Fruit fly (Drosophila melanogaster): ENCODE results near the gene kmg.

Gene kmg

dm6 chr2L:13158510-13158909 is 1.8 kb upstream of the kmg start, which contains the start of gene Pk34A:
TSS of gene Pk34A (plus strand) at chr2L:13158810.
- TF ChIP-seq Crg-1 (GFP tag; optimal IDR thresholded peaks at IDR 0.05) (no peak), tj (GFP tag; optimal IDR thresholded peaks at IDR 0.05) (no peak), CG33017 (tag; optimal IDR thresholded peaks at IDR 0.05) (no peak), bab1 (GFP tag; optimal IDR thresholded peaks at IDR 0.05) (no peak), toe (GFP tag; optimal IDR thresholded peaks at IDR 0.05) (no peak), CG11617 (GFP tag; optimal IDR thresholded peaks at IDR 0.05) (no peak), CG7101 (tag; optimal IDR thresholded peaks at IDR 0.05) (no peak), pad (GFP tag; optimal IDR thresholded peaks at IDR 0.05) (no peak), CG14711 (tag; optimal IDR thresholded peaks at IDR 0.05) (no peak), cic (GFP tag; optimal IDR thresholded peaks at IDR 0.05) (no peak), CG5204 (GFP tag; optimal IDR thresholded peaks at IDR 0.05) (no peak), CG7045 (GFP tag; optimal IDR thresholded peaks at IDR 0.05) (no peak), CG12768 (GFP tag; optimal IDR thresholded peaks at IDR 0.05) (no peak), Mnt (GFP tag; optimal IDR thresholded peaks at IDR 0.05) (no peak), Hr96 (GFP tag; optimal IDR thresholded peaks at IDR 0.05) (no peak), kay (GFP tag; ENCODE audit: borderline replicate concordance) (no peak), ovo (GFP tag; optimal IDR thresholded peaks at IDR 0.05) (no peak)

DNA sequence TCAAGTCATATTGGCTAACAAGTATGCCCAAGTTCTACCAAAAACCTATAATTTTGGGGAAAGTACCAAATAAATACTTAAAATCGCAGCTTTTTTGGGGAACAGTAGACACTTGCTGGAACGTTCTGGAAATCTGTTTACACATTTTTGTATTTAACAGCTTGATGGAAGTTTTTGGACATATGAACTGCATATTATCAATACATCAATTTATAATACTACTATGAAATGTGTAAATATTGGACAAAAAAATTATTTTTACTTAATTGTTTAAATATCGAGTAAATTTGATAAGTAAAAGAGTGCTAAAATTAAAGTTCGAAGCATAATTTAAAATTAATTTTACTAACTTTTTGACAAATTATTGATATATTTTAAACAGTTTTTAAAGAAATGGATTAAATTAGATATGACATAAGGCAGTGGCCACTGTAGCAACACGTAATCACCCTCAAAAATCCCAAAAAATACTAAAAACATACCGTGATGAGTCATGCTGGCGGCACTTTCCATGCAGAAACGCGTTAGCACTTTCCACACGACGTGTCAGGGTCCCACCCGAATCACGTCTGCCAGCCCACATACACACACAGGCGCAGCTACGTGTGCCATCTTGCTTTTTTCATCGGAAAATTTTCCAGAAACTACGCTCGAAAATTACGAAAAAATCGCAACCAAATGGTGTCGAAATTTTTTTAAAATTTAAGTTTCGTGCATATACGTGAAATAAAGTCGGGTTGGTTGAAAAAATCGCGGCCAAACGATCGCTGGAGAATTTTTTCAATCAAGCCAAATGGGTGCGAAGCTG is 4.9 kb downstream of the kmg start, which contains the start of gene Sirt1:
Gene Sirt1, plus strand, starts transcription at position 571 of the 808 bp plus-strand sequence.
- TF ChIP-seq CG1620 (GFP tag; optimal IDR thresholded peaks at IDR 0.05): peak; percentile 46
- TF ChIP-seq Clk (GFP tag; optimal IDR thresholded peaks at IDR 0.05): no peak
- TF ChIP-seq CG33017 (tag; optimal IDR thresholded peaks at IDR 0.05): peak; percentile 73
- TF ChIP-seq ovo (GFP tag; optimal IDR thresholded peaks at IDR 0.05): peak; percentile 55
- peak; percentile 99 for TF ChIP-seq kay (GFP tag; ENCODE audit: borderline replicate concordance)
- TF ChIP-seq pad (GFP tag; optimal IDR thresholded peaks at IDR 0.05): peak; percentile 76
- peak; percentile 79 for TF ChIP-seq CG7045 (GFP tag; optimal IDR thresholded peaks at IDR 0.05)
- TF ChIP-seq CG7101 (tag; optimal IDR thresholded peaks at IDR 0.05): peak; percentile 86
- TF ChIP-seq CG14711 (tag; optimal IDR thresholded peaks at IDR 0.05): peak; percentile 79
- no peak for TF ChIP-seq Hr96 (GFP tag; optimal IDR thresholded peaks at IDR 0.05)
- peak; percentile 88 for TF ChIP-seq cic (GFP tag; optimal IDR thresholded peaks at IDR 0.05)
- TF ChIP-seq CG5204 (GFP tag; optimal IDR thresholded peaks at IDR 0.05): no peak
- TF ChIP-seq toe (GFP tag; optimal IDR thresholded peaks at IDR 0.05): no peak
- TF ChIP-seq tj (GFP tag; optimal IDR thresholded peaks at IDR 0.05): no peak
- TF ChIP-seq bab1 (GFP tag; optimal IDR thresholded peaks at IDR 0.05): peak; percentile 43
- peak; percentile 82 for TF ChIP-seq Mnt (GFP tag; optimal IDR thresholded peaks at IDR 0.05)
- peak; percentile 78 for TF ChIP-seq CG12768 (GFP tag; optimal IDR thresholded peaks at IDR 0.05)
- TF ChIP-seq cnc (optimal IDR thresholded peaks at IDR 0.05): peak in 1 of 2 experiments; percentile 12
- TF ChIP-seq Crg-1 (GFP tag; optimal IDR thresholded peaks at IDR 0.05): peak; percentile 23
- TF ChIP-seq CG11617 (GFP tag; optimal IDR thresholded peaks at IDR 0.05): peak; percentile 85

- no peak for TF ChIP-seq Clk (GFP tag; optimal IDR thresholded peaks at IDR 0.05)
- TF ChIP-seq CG1620 (GFP tag; optimal IDR thresholded peaks at IDR 0.05): no peak
- TF ChIP-seq CG33017 (tag; optimal IDR thresholded peaks at IDR 0.05): no peak
- no peak for TF ChIP-seq Hr96 (GFP tag; optimal IDR thresholded peaks at IDR 0.05)
- peak; percentile 37 for TF ChIP-seq Mnt (GFP tag; optimal IDR thresholded peaks at IDR 0.05)
- no peak for TF ChIP-seq CG14711 (tag; optimal IDR thresholded peaks at IDR 0.05)
- TF ChIP-seq CG7101 (tag; optimal IDR thresholded peaks at IDR 0.05): no peak
- TF ChIP-seq cnc (optimal IDR thresholded peaks at IDR 0.05): no peak
- TF ChIP-seq CG7045 (GFP tag; optimal IDR thresholded peaks at IDR 0.05): no peak
- TF ChIP-seq bab1 (GFP tag; optimal IDR thresholded peaks at IDR 0.05): no peak
- no peak for TF ChIP-seq CG11617 (GFP tag; optimal IDR thresholded peaks at IDR 0.05)
- TF ChIP-seq tj (GFP tag; optimal IDR thresholded peaks at IDR 0.05): peak; percentile 88
- TF ChIP-seq pad (GFP tag; optimal IDR thresholded peaks at IDR 0.05): no peak
- TF ChIP-seq Crg-1 (GFP tag; optimal IDR thresholded peaks at IDR 0.05): no peak
- no peak for TF ChIP-seq ovo (GFP tag; optimal IDR thresholded peaks at IDR 0.05)
- TF ChIP-seq cic (GFP tag; optimal IDR thresholded peaks at IDR 0.05): peak; percentile 60
- no peak for TF ChIP-seq CG12768 (GFP tag; optimal IDR thresholded peaks at IDR 0.05)
- no peak for TF ChIP-seq toe (GFP tag; optimal IDR thresholded peaks at IDR 0.05)
- TF ChIP-seq CG5204 (GFP tag; optimal IDR thresholded peaks at IDR 0.05): no peak
- no peak for TF ChIP-seq kay (GFP tag; ENCODE audit: borderline replicate concordance)
Measured at dm6 chr2L:13165802-13166347, 5.5 kb downstream of the kmg start, which contains the start of gene DnaJ-H. TSS of gene DnaJ-H (minus strand) at chr2L:13166072.

DNA sequence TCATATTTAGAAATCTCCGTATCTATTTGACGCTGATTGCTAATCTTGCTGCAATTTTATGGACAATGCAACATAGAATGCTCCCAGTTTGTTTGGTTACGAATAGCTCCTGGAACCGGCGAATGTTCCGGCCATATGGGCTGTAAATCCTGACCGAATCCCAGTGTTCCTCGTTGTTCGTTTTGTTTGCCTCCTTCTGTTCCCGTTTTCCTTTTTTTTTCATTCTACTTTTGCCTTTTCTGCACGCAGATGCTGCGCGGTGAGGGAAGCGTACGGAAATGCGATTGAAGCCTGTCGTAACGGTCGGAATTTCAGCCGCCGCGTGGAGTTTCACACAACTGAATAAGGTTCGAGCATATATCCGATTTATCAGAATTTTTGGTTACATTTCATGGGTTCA is 15.8 kb downstream of the kmg start, which contains the start of gene CG43925:
Gene CG43925, plus strand, starts transcription at position 301 of the 400 bp plus-strand sequence.
- TF ChIP-seq CG7045 (GFP tag; optimal IDR thresholded peaks at IDR 0.05): no peak
- TF ChIP-seq Clk (GFP tag; optimal IDR thresholded peaks at IDR 0.05): no peak
- no peak for TF ChIP-seq CG14711 (tag; optimal IDR thresholded peaks at IDR 0.05)
- no peak for TF ChIP-seq bab1 (GFP tag; optimal IDR thresholded peaks at IDR 0.05)
- TF ChIP-seq Hr96 (GFP tag; optimal IDR thresholded peaks at IDR 0.05): no peak
- TF ChIP-seq tj (GFP tag; optimal IDR thresholded peaks at IDR 0.05): no peak
- TF ChIP-seq CG7101 (tag; optimal IDR thresholded peaks at IDR 0.05): no peak
- no peak for TF ChIP-seq CG12768 (GFP tag; optimal IDR thresholded peaks at IDR 0.05)
- no peak for TF ChIP-seq ovo (GFP tag; optimal IDR thresholded peaks at IDR 0.05)
- TF ChIP-seq pad (GFP tag; optimal IDR thresholded peaks at IDR 0.05): no peak
- no peak for TF ChIP-seq CG1620 (GFP tag; optimal IDR thresholded peaks at IDR 0.05)

DNA sequence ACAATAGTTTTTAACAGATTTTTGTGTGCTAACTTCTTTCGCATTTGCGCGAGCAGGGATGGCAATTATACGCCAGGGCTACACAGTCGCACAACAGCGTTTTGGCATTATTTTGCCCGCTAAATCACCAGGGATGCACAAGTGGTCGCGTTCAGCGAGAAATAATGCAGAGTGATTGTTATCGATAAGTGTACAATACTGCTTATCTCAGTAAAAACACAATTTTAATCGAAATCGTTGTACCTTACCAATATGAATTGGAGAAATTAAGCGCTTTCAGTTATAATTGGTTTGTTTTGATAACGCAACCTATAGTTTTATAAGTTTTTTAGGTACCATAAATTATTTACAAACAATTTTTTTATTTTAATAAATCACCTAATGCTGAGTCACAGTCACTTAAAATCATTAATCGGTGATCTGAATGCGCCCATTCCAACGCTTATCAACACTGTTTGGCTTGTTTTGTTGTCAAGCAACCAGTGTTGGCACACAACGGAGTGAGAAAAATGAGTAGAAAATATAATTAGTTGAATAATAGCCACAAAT is 16.4 kb downstream of the kmg start, which contains the start of the genes Sfmbt and CG5439:
Gene Sfmbt, minus strand, starts transcription at position 85 of the 549 bp plus-strand sequence.
Gene CG5439, plus strand, starts transcription at position 450 of the 549 bp plus-strand sequence.
- TF ChIP-seq CG14711 (tag; optimal IDR thresholded peaks at IDR 0.05) (peak; percentile 74), cnc (optimal IDR thresholded peaks at IDR 0.05) (peak in 1 of 2 experiments; percentile 80), CG1620 (GFP tag; optimal IDR thresholded peaks at IDR 0.05) (peak; percentile 91), kay (GFP tag; ENCODE audit: borderline replicate concordance) (no peak), Crg-1 (GFP tag; optimal IDR thresholded peaks at IDR 0.05) (peak; percentile 83), CG12768 (GFP tag; optimal IDR thresholded peaks at IDR 0.05) (peak; percentile 85), pad (GFP tag; optimal IDR thresholded peaks at IDR 0.05) (peak; percentile 80), bab1 (GFP tag; optimal IDR thresholded peaks at IDR 0.05) (peak; percentile 85), CG5204 (GFP tag; optimal IDR thresholded peaks at IDR 0.05) (no peak), Hr96 (GFP tag; optimal IDR thresholded peaks at IDR 0.05) (peak; percentile 88), ovo (GFP tag; optimal IDR thresholded peaks at IDR 0.05) (peak; percentile 74), cic (GFP tag; optimal IDR thresholded peaks at IDR 0.05) (peak; percentile 57), tj (GFP tag; optimal IDR thresholded peaks at IDR 0.05) (peak; percentile 93), Mnt (GFP tag; optimal IDR thresholded peaks at IDR 0.05) (peak; percentile 81), CG7045 (GFP tag; optimal IDR thresholded peaks at IDR 0.05) (peak; percentile 82), Clk (GFP tag; optimal IDR thresholded peaks at IDR 0.05) (peak; percentile 88), CG33017 (tag; optimal IDR thresholded peaks at IDR 0.05) (peak; percentile 82), toe (GFP tag; optimal IDR thresholded peaks at IDR 0.05) (peak; percentile 95), CG11617 (GFP tag; optimal IDR thresholded peaks at IDR 0.05) (peak; percentile 88), CG7101 (tag; optimal IDR thresholded peaks at IDR 0.05) (peak; percentile 83)
